Worm (Caenorhabditis elegans) whole organism, late embryonic: Measurements from ENCODE around the gene H27A22.1.

Experiments used
- ama-1 ChIP-seq: fragments of 150-350 bp; optimal IDR thresholded peaks from 2 replicates; lab custom pipeline; 2014
- ceh-34 ChIP-seq: sonication (generic microtip); optimal IDR thresholded peaks from 2 replicates; lab custom pipeline; 2016; ENCODE audit warnings: mild to moderate bottlenecking, missing genetic modification characterization, missing compliant biosample characterization
- che-1 ChIP-seq: sonication (generic microtip); optimal IDR thresholded peaks from 2 replicates; lab custom pipeline; 2016; ENCODE audit warnings: mild to moderate bottlenecking, missing genetic modification characterization, missing compliant biosample characterization
- hlh-30 ChIP-seq: sonication (generic microtip); optimal IDR thresholded peaks from 2 replicates; lab custom pipeline; 2017; ENCODE audit warnings: antibody characterized with exemption, missing genetic modification characterization, missing compliant biosample characterization; ENCODE audit not compliant: insufficient read depth
- hlh-6 ChIP-seq: sonication (generic microtip); optimal IDR thresholded peaks from 2 replicates; lab custom pipeline; 2016; ENCODE audit warnings: missing genotype, missing genetic modification characterization, missing compliant biosample characterization
- hlh-8 ChIP-seq: sonication (generic microtip); optimal IDR thresholded peaks from 2 replicates; lab custom pipeline; 2016; ENCODE audit warnings: missing genotype, missing genetic modification characterization, missing compliant biosample characterization
- nfya-1 ChIP-seq: sonication (generic microtip); optimal IDR thresholded peaks from 2 replicates; lab custom pipeline; 2017; ENCODE audit warnings: missing genetic modification characterization, mild to moderate bottlenecking, missing compliant biosample characterization, antibody characterized with exemption, moderate library complexity
- pha-4 ChIP-seq: fragments of 150-350 bp; optimal IDR thresholded peaks from 2 replicates; lab custom pipeline; 2018; ENCODE audit warnings: missing biosample characterization, missing genetic modification reagents, missing genetic modification characterization
- pqm-1 ChIP-seq: sonication (generic microtip); optimal IDR thresholded peaks from 2 replicates; lab custom pipeline; 2016; ENCODE audit warnings: missing genetic modification characterization, missing compliant biosample characterization
- tbx-2 ChIP-seq: sonication (generic microtip); optimal IDR thresholded peaks from 2 replicates; lab custom pipeline; 2016; ENCODE audit warnings: missing genetic modification characterization, missing compliant biosample characterization
- ztf-16 ChIP-seq: sonication (generic microtip); optimal IDR thresholded peaks from 2 replicates; lab custom pipeline; 2017; ENCODE audit warnings: missing genetic modification characterization, missing compliant biosample characterization

- no peak for TF ChIP-seq ceh-34
- no peak for TF ChIP-seq che-1
- TF ChIP-seq ama-1 (lab: Kevin White, UChicago): no peak
- no peak for TF ChIP-seq pha-4 (tag; lab: Kevin White, UChicago)
- TF ChIP-seq hlh-6 (tag; lab: Kevin White, UChicago): no peak
- TF ChIP-seq tbx-2 (tag; lab: Kevin White, UChicago): no peak
- no peak for TF ChIP-seq hlh-30
- no peak for TF ChIP-seq hlh-8 (tag; lab: Kevin White, UChicago)
- TF ChIP-seq pqm-1: no peak
- no peak for TF ChIP-seq ztf-16 (tag; lab: Kevin White, UChicago)
- no peak for TF ChIP-seq nfya-1 (tag; lab: Kevin White, UChicago)
Observed at ce11 chrV:10632758-10633157, 30.4 kb downstream of the H27A22.1 start, which contains the start of gene mab-23.
